Worm (Caenorhabditis elegans) whole organism, young adult: ENCODE data around the gene ugt-37.

ENCODE experiments used
- F10E7.11 ChIP-seq: sonication (generic microtip); optimal IDR thresholded peaks from 2 replicates; lab custom pipeline; 2017; ENCODE audit warnings: mild to moderate bottlenecking, missing genetic modification characterization, moderate library complexity, missing compliant biosample characterization
- Y53F4B.3 ChIP-seq: fragments of 200-800 bp; sonication (Bioruptor generic); IDR thresholded peaks from 2 replicates; pipeline ENCODE4 v1.3.6; 2022; ENCODE audit warnings: missing genetic modification reagents, missing genetic modification characterization, missing compliant biosample characterization
- attf-6 ChIP-seq: fragments of 200-800 bp; sonication (Bioruptor generic); IDR thresholded peaks from 2 replicates; pipeline ENCODE4 v1.3.6; 2022; ENCODE audit warnings: missing genetic modification reagents, missing genetic modification characterization, missing compliant biosample characterization
- lin-35 ChIP-seq, 3 experiments: fragments of 150-350 bp in 2 of 3; sonication (generic microtip) in 1 of 3; optimal IDR thresholded peaks; 2 replicates each; lab custom pipeline; 2014 to 2018; ENCODE audit warnings: missing biosample characterization in 3 of 3, missing genetic modification characterization in 3 of 3, missing genetic modification reagents in 3 of 3
- lin-40 ChIP-seq: sonication (generic microtip); optimal IDR thresholded peaks from 2 replicates; lab custom pipeline; 2016; ENCODE audit warnings: missing genetic modification characterization, mild to moderate bottlenecking, missing compliant biosample characterization, missing genotype, missing genetic modification reagents
- unc-130 ChIP-seq: sonication (generic microtip); optimal IDR thresholded peaks from 2 replicates; lab custom pipeline; 2016; ENCODE audit warnings: missing genetic modification reagents, missing genetic modification characterization, missing compliant biosample characterization

ce11 chrV:7140368-7140767, 4.8 kb downstream of the ugt-37 start:
- TF ChIP-seq lin-35 (GFP tag; optimal IDR thresholded peaks at IDR 0.05; lab: Kevin White, UChicago) (no peak), unc-130 (GFP tag; lab: Kevin White, UChicago) (no peak), Y53F4B.3 (GFP tag; lab: Robert Waterston, UW) (no peak), attf-6 (GFP tag; lab: Robert Waterston, UW) (no peak), lin-40 (tag; lab: Kevin White, UChicago) (no peak), F10E7.11 (no peak)
